Worm (Caenorhabditis elegans) whole organism, L3 larva: Measurements from ENCODE around the gene C27D8.2.

ENCODE experiments used
- R02D3.7 ChIP-seq: fragments of 150-350 bp; optimal IDR thresholded peaks from 2 replicates; lab custom pipeline; 2014; ENCODE audit warnings: missing biosample characterization, missing genetic modification characterization
- ZK546.5 ChIP-seq: sonication (generic microtip); optimal IDR thresholded peaks from 2 replicates; lab custom pipeline; 2017; ENCODE audit warnings: missing biosample characterization, missing genetic modification characterization
- aly-2 ChIP-seq: fragments of 150-350 bp; optimal IDR thresholded peaks from 2 replicates; lab custom pipeline; 2014; ENCODE audit warnings: missing biosample characterization, missing genetic modification characterization
- ama-1 ChIP-seq: fragments of 150-350 bp; optimal IDR thresholded peaks from 2 replicates; lab custom pipeline; 2018
- ceh-16 ChIP-seq: sonication (generic microtip); optimal IDR thresholded peaks from 2 replicates; lab custom pipeline; 2017; ENCODE audit warnings: missing biosample characterization, missing genetic modification characterization
- ceh-28 ChIP-seq: fragments of 150-350 bp; optimal IDR thresholded peaks from 2 replicates; lab custom pipeline; 2014; ENCODE audit warnings: missing biosample characterization, missing genetic modification reagents, missing genetic modification characterization
- ceh-9 ChIP-seq: sonication (generic microtip); optimal IDR thresholded peaks from 2 replicates; lab custom pipeline; 2018; ENCODE audit warnings: missing biosample characterization, missing genetic modification characterization
- daf-12 ChIP-seq: fragments of 150-350 bp; optimal IDR thresholded peaks from 2 replicates; lab custom pipeline; 2014; ENCODE audit warnings: missing biosample characterization, missing genetic modification reagents, missing genetic modification characterization
- egl-5 ChIP-seq: fragments of 150-350 bp; optimal IDR thresholded peaks from 2 replicates; lab custom pipeline; 2017; ENCODE audit warnings: missing biosample characterization, missing genetic modification reagents, missing genetic modification characterization, inconsistent platforms
- elt-1 ChIP-seq: fragments of 150-350 bp; optimal IDR thresholded peaks from 2 replicates; lab custom pipeline; 2014; ENCODE audit warnings: missing biosample characterization, missing genetic modification characterization
- elt-2 ChIP-seq: sonication (generic microtip); optimal IDR thresholded peaks from 2 replicates; lab custom pipeline; 2016; ENCODE audit warnings: missing genetic modification reagents, mild to moderate bottlenecking, missing genetic modification characterization, missing compliant biosample characterization
- elt-3 ChIP-seq, 3 experiments: fragments of 150-350 bp in 1 of 3; sonication (generic microtip) in 2 of 3; optimal IDR thresholded peaks; 2 replicates in 2 of 3; 4 replicates in 1 of 3; lab custom pipeline; 2014 to 2017; ENCODE audit warnings: missing biosample characterization in 3 of 3, missing genetic modification characterization in 3 of 3
- fkh-10 ChIP-seq: sonication (generic microtip); optimal IDR thresholded peaks from 2 replicates; lab custom pipeline; 2017; ENCODE audit warnings: missing biosample characterization, missing genetic modification reagents, missing genetic modification characterization
- fos-1 ChIP-seq: fragments of 150-350 bp; optimal IDR thresholded peaks from 2 replicates; lab custom pipeline; 2014; ENCODE audit warnings: missing biosample characterization, missing genetic modification characterization
- hmg-11 ChIP-seq: sonication (generic microtip); optimal IDR thresholded peaks from 2 replicates; lab custom pipeline; 2016; ENCODE audit warnings: missing genetic modification characterization, missing compliant biosample characterization
- lin-15B ChIP-seq: fragments of 150-350 bp; optimal IDR thresholded peaks from 2 replicates; lab custom pipeline; 2014; ENCODE audit warnings: missing biosample characterization, missing genetic modification characterization
- lin-39 ChIP-seq: fragments of 150-350 bp; optimal IDR thresholded peaks from 2 replicates; lab custom pipeline; 2018; ENCODE audit warnings: missing biosample characterization, missing genetic modification reagents, missing genetic modification characterization
- lsy-12 ChIP-seq: sonication (generic microtip); optimal IDR thresholded peaks from 2 replicates; lab custom pipeline; 2016; ENCODE audit warnings: mild to moderate bottlenecking, missing genetic modification characterization, missing compliant biosample characterization
- mml-1 ChIP-seq: fragments of 150-350 bp; sonication (generic microtip); optimal IDR thresholded peaks from 3 replicates; lab custom pipeline; 2014; ENCODE audit warnings: missing biosample characterization, missing genetic modification characterization
- nfya-1 ChIP-seq: sonication (generic microtip); optimal IDR thresholded peaks from 2 replicates; lab custom pipeline; 2017; ENCODE audit warnings: missing genetic modification characterization, mild to moderate bottlenecking, missing compliant biosample characterization, antibody characterized with exemption, moderate library complexity; ENCODE audit not compliant: insufficient read depth
- nhr-11 ChIP-seq: fragments of 150-350 bp; optimal IDR thresholded peaks from 2 replicates; lab custom pipeline; 2014; ENCODE audit warnings: missing biosample characterization, missing genetic modification characterization
- nhr-12 ChIP-seq: fragments of 150-350 bp; optimal IDR thresholded peaks from 2 replicates; lab custom pipeline; 2014; ENCODE audit warnings: missing biosample characterization, missing genetic modification characterization
- nhr-23 ChIP-seq: fragments of 150-350 bp; optimal IDR thresholded peaks from 2 replicates; lab custom pipeline; 2014; ENCODE audit warnings: missing biosample characterization, missing genetic modification reagents, missing genetic modification characterization
- nhr-237 ChIP-seq: fragments of 150-350 bp; optimal IDR thresholded peaks from 2 replicates; lab custom pipeline; 2014; ENCODE audit warnings: missing biosample characterization, missing genetic modification characterization
- nhr-25 ChIP-seq: sonication (generic microtip); optimal IDR thresholded peaks from 2 replicates; lab custom pipeline; 2017; ENCODE audit warnings: missing biosample characterization, missing genetic modification characterization
- nhr-28 ChIP-seq: fragments of 150-350 bp; optimal IDR thresholded peaks from 2 replicates; lab custom pipeline; 2014; ENCODE audit warnings: missing biosample characterization, missing genetic modification characterization
- nhr-43 ChIP-seq: sonication (generic microtip); optimal IDR thresholded peaks from 2 replicates; lab custom pipeline; 2016; ENCODE audit warnings: mild to moderate bottlenecking, missing genetic modification characterization, missing compliant biosample characterization; ENCODE audit not compliant: poor library complexity, severe bottlenecking
- nhr-67 ChIP-seq: fragments of 150-350 bp; optimal IDR thresholded peaks from 2 replicates; lab custom pipeline; 2014; ENCODE audit warnings: missing biosample characterization, missing genetic modification characterization
- nhr-76 ChIP-seq: fragments of 150-350 bp; sonication (generic microtip); optimal IDR thresholded peaks from 5 replicates; lab custom pipeline; 2014; ENCODE audit warnings: missing biosample characterization, missing genetic modification characterization
- nhr-77 ChIP-seq: fragments of 150-350 bp; optimal IDR thresholded peaks from 2 replicates; lab custom pipeline; 2014; ENCODE audit warnings: missing biosample characterization, missing genetic modification characterization
- pha-4 ChIP-seq: fragments of 150-350 bp; optimal IDR thresholded peaks from 2 replicates; lab custom pipeline; 2014; ENCODE audit warnings: missing biosample characterization, missing genetic modification reagents, missing genetic modification characterization
- pqm-1 ChIP-seq: fragments of 150-350 bp; optimal IDR thresholded peaks from 2 replicates; lab custom pipeline; 2017; ENCODE audit warnings: missing biosample characterization, missing genetic modification characterization, inconsistent platforms
- sea-2 ChIP-seq: fragments of 150-350 bp; sonication (generic microtip); optimal IDR thresholded peaks from 4 replicates; lab custom pipeline; 2014; ENCODE audit warnings: missing biosample characterization, missing genetic modification reagents, missing genetic modification characterization
- snpc-4 ChIP-seq: fragments of 150-350 bp; optimal IDR thresholded peaks from 2 replicates; lab custom pipeline; 2014; ENCODE audit warnings: missing biosample characterization, missing genetic modification characterization
- tbx-2 ChIP-seq: sonication (generic microtip); optimal IDR thresholded peaks from 2 replicates; lab custom pipeline; 2016; ENCODE audit warnings: mild to moderate bottlenecking, missing genetic modification characterization, missing compliant biosample characterization
- unc-39 ChIP-seq: sonication (generic microtip); optimal IDR thresholded peaks from 4 replicates; lab custom pipeline; 2017; ENCODE audit warnings: missing biosample characterization, missing genetic modification characterization
- unc-62 ChIP-seq: fragments of 150-350 bp; sonication (generic microtip); optimal IDR thresholded peaks from 4 replicates; lab custom pipeline; 2014; ENCODE audit warnings: missing biosample characterization, missing genetic modification reagents, missing genetic modification characterization
- zag-1 ChIP-seq: fragments of 150-350 bp; optimal IDR thresholded peaks from 2 replicates; lab custom pipeline; 2014; ENCODE audit warnings: missing biosample characterization, missing genetic modification characterization
- ztf-11 ChIP-seq: fragments of 150-350 bp; optimal IDR thresholded peaks from 2 replicates; lab custom pipeline; 2014; ENCODE audit warnings: missing biosample characterization, missing genetic modification characterization
- ztf-4 ChIP-seq: fragments of 150-350 bp; optimal IDR thresholded peaks from 2 replicates; lab custom pipeline; 2014; ENCODE audit warnings: missing biosample characterization, missing genetic modification characterization

Gene C27D8.2

DNA sequence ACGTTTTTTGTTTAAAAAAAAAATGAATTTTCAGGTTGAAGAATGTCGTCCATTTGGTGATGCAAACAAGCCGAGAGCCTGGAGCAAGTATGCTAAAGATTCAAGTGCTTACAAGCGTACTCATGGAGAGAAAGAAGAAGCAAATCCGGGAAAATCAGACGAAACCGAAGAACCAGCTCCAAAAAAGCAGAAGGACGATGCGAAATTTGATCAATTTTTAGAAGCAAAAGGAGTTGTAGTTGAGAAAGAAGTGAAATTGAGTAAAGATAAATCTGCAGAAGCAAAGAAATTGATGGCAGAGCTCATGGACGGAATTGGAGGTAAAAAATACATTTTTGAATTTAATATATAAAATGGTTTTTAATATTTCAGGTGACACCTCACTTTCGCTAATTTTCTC is 14.2 kb downstream of the C27D8.2 start:
- TF ChIP-seq nhr-23: no peak
- no peak for TF ChIP-seq lsy-12 (tag; lab: Kevin White, UChicago)
- no peak for TF ChIP-seq elt-3 (tag; optimal IDR thresholded peaks at IDR 0.05; lab: Kevin White, UChicago)
- TF ChIP-seq nhr-11 (tag; lab: Kevin White, UChicago): no peak
- no peak for TF ChIP-seq pha-4
- no peak for TF ChIP-seq nhr-77
- no peak for TF ChIP-seq lin-15B (tag; lab: Kevin White, UChicago)
- TF ChIP-seq, all 47 proteins: peak for 0

DNA sequence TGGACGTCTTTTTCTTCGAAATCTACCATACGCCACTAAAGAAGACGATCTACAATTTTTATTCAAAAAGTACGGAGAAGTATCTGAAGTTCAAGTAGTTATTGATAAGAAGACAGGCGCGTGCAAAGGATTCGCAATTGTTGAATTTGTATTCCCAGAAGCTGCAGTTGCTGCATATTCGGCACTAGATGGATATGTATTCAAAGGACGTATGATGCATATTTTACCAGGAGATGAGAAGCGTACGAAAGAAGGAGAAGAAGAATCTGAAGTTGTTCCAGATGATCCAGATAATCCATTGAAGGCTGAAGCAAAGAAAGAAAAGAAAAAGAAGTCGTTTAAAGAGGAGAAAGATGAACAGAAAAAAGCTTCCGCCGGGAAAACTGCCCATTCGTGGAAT is 14.9 kb downstream of the C27D8.2 start:
- no peak for TF ChIP-seq lin-39 (tag; lab: Kevin White, UChicago)
- TF ChIP-seq nfya-1 (tag; lab: Kevin White, UChicago): no peak
- TF ChIP-seq mml-1: no peak
- no peak for TF ChIP-seq fkh-10 (GFP tag; lab: Kevin White, UChicago)
- TF ChIP-seq lin-15B (tag; lab: Kevin White, UChicago): no peak
- no peak for TF ChIP-seq ama-1
- no peak for TF ChIP-seq daf-12 (tag; lab: Kevin White, UChicago)
- TF ChIP-seq nhr-25 (tag; lab: Kevin White, UChicago): no peak
- TF ChIP-seq ztf-4 (tag; lab: Kevin White, UChicago): no peak
- TF ChIP-seq pqm-1 (tag; lab: Kevin White, UChicago): no peak
- no peak for TF ChIP-seq aly-2 (tag; lab: Kevin White, UChicago)
- TF ChIP-seq ZK546.5 (tag; lab: Kevin White, UChicago): no peak
- no peak for TF ChIP-seq tbx-2 (tag; lab: Kevin White, UChicago)
- no peak for TF ChIP-seq nhr-43
- no peak for TF ChIP-seq hmg-11 (tag; lab: Kevin White, UChicago)

DNA sequence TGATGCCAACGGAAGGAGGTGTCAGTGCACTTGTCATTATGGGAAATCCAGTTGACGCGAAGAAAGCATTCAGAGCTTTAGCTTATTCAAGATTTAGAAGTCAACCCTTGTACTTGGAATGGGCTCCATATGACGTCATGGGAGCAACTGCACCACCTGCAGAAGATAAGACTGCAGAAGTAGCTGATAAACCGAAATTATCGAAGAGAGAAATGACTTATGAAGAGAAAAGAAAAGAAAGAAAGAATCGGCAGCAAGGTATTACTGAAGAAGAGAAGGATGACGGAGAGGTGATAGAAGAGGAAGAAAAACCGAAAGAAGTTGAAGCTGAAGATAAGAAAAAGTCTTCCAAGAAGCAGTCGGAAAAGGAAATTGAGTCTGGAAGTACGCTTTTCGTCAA is 17.1 kb downstream of the C27D8.2 start:
- TF ChIP-seq ama-1 (no peak), nhr-23 (no peak), nhr-237 (tag; lab: Kevin White, UChicago) (no peak), zag-1 (tag; lab: Kevin White, UChicago) (no peak), ztf-4 (tag; lab: Kevin White, UChicago) (no peak), ceh-28 (tag; lab: Kevin White, UChicago) (no peak), ceh-16 (tag; lab: Kevin White, UChicago) (no peak), nhr-25 (tag; lab: Kevin White, UChicago) (no peak), elt-1 (no peak), elt-2 (tag; lab: Kevin White, UChicago) (peak; percentile 70), pqm-1 (tag; lab: Kevin White, UChicago) (peak; percentile 13), unc-62 (GFP tag; lab: Kevin White, UChicago) (no peak), nhr-76 (tag; lab: Kevin White, UChicago) (no peak), egl-5 (tag; lab: Kevin White, UChicago) (no peak), ZK546.5 (tag; lab: Kevin White, UChicago) (no peak)

DNA sequence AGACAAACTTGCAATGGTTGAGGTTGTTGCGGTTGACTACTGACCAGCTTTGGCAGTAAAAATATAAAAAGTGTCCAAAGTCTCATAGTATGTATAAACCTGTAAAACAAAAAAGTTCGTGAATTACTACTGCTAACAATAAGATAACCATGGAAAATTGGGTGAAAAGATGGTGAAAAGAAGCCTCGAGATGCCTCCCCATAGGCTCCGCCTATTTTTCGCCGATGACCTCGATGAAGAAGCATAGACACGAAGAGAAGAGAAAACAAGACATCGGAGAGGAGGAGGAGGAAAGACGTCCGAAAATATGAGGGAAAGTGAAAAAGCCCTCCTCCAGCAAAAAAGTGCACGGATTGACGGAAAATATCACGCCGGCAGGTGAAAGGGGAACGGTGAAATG is 30.4 kb downstream of the C27D8.2 start, which contains the start of gene T23F6.5:
T23F6.5 (minus strand) TSS at position 101 of the 400 bp plus-strand sequence.
- TF ChIP-seq elt-3 (tag; optimal IDR thresholded peaks at IDR 0.05; lab: Kevin White, UChicago): no peak
- TF ChIP-seq nhr-43: no peak
- TF ChIP-seq ztf-11 (tag; lab: Kevin White, UChicago): no peak
- no peak for TF ChIP-seq elt-2 (tag; lab: Kevin White, UChicago)
- TF ChIP-seq elt-1: no peak
- no peak for TF ChIP-seq ceh-9 (tag; lab: Kevin White, UChicago)
- no peak for TF ChIP-seq zag-1 (tag; lab: Kevin White, UChicago)
- TF ChIP-seq ceh-28 (tag; lab: Kevin White, UChicago): no peak

DNA sequence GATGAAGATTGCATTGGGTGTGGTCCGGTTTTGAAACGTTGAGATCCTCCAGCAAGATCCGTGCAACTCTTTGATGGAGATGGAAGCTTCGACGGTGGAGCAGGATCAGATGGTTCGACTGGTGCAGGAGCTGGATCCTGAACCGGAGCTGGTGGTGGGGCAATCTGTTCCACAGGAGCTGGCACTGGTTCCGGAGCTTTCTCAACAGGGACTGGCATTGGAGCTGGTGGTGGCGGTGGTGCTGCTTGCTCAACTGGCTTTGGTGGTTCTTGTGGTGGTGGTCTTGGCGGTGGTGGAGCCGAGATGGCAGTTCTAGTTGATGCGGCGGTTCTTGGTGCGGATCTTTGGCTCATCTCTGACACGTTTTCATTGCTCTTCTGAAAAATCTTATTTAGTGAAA is 32.7 kb downstream of the C27D8.2 start:
- no peak for TF ChIP-seq nhr-67 (tag; lab: Kevin White, UChicago)

DNA sequence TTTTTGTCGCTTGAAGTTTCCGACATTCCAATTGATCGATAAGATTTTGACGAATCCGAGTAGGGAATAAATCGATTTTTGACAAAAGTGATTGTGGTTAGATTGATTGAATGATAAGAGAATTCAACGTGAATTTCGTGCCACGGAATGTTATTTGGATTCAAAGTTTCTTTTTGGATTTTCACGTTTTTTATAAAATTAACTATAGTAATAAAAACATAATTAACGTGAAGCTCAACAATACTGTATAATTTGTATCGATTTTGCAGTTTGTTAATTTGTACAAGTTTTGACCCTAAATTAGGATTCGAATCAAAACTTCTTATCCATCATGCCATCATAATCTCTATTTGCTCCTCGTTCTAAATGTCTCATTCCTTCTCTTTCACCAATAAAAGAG is 33.7 kb downstream of the C27D8.2 start, which contains the start of gene C36H8.1:
C36H8.1 (minus strand) TSS at position 101 of the 400 bp plus-strand sequence.
- TF ChIP-seq nhr-76 (tag; lab: Kevin White, UChicago) (no peak), elt-3 (tag; optimal IDR thresholded peaks at IDR 0.05; lab: Kevin White, UChicago) (no peak), ceh-9 (tag; lab: Kevin White, UChicago) (no peak), ama-1 (no peak), hmg-11 (tag; lab: Kevin White, UChicago) (no peak), nhr-12 (no peak), lin-15B (tag; lab: Kevin White, UChicago) (no peak), nhr-28 (no peak), sea-2 (GFP tag; lab: Kevin White, UChicago) (no peak), R02D3.7 (tag; lab: Kevin White, UChicago) (no peak), snpc-4 (tag; lab: Kevin White, UChicago) (no peak), fos-1 (tag; lab: Kevin White, UChicago) (no peak), unc-39 (tag; lab: Kevin White, UChicago) (no peak), tbx-2 (tag; lab: Kevin White, UChicago) (no peak), mml-1 (no peak), nhr-237 (tag; lab: Kevin White, UChicago) (no peak), nhr-25 (tag; lab: Kevin White, UChicago) (no peak), ztf-4 (tag; lab: Kevin White, UChicago) (no peak), nhr-43 (no peak)
